Fruit fly (Drosophila melanogaster) Kc167 (cell line): ENCODE measurements around the gene cact.

Experiments
- insv ChIP-seq: fragments of >200 bp; optimal IDR thresholded peaks from 3 replicates; lab custom pipeline; 2018; ENCODE audit warnings: missing external identifiers
- psq ChIP-seq: fragments of >200 bp; optimal IDR thresholded peaks from 2 replicates; lab custom pipeline; 2017; ENCODE audit warnings: missing external identifiers
- ttk ChIP-seq: sonication (Bioruptor generic); optimal IDR thresholded peaks from 2 replicates; lab custom pipeline; 2017; ENCODE audit warnings: missing external identifiers

dm6 chr2L:16268107-16268539, 57.9 kb downstream of the cact start:
- TF ChIP-seq insv (no peak), psq (lab: Kevin White, UChicago) (no peak), ttk (lab: Kevin White, UChicago) (no peak)
